Worm (Caenorhabditis elegans): Measurements from ENCODE around the gene str-214.

DNA sequence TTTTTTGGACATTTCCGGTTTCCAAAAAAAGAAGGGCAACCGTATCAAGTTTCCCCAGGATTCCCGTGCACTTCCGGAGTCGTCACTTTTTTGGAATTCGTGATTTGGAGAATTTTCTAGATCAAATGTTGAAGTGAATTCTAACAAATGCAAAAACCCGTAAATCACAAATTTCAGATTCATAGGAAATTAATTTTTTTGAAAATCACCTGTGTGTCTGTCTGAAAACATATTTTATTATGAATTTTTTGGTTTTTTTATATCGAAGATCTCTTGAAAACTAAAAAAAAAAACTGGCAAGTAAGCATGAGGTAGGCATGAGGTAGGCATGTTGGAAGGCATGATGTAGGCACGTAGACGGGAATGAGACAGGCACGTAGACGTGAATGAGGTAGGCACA lies 35.0 kb downstream of the str-214 start:
- TF ChIP-seq nhr-90 (tag; optimal IDR thresholded peaks at IDR 0.05) = no peak
- TF ChIP-seq Y79H2A.3 (GFP tag; conservative IDR thresholded peaks at IDR 0.05) = no peak
- no peak for TF ChIP-seq T26A5.8 (tag; optimal IDR thresholded peaks at IDR 0.05)
- no peak for TF ChIP-seq lin-35 (GFP tag; optimal IDR thresholded peaks at IDR 0.05)
- TF ChIP-seq mcd-1 (GFP tag; IDR thresholded peaks at IDR 0.05) = no peak
- TF ChIP-seq aptf-2 (GFP tag; conservative IDR thresholded peaks at IDR 0.05) = no peak
- no peak for TF ChIP-seq ceh-27 (GFP tag; optimal IDR thresholded peaks at IDR 0.05)
- TF ChIP-seq unc-62 (GFP tag; optimal IDR thresholded peaks at IDR 0.05) = no peak
- no peak for TF ChIP-seq ceh-91 (GFP tag; IDR thresholded peaks at IDR 0.05)
- no peak for TF ChIP-seq F10E7.11 (tag; optimal IDR thresholded peaks at IDR 0.05)
- no peak for TF ChIP-seq unc-130 (GFP tag; optimal IDR thresholded peaks at IDR 0.05)
- no peak for TF ChIP-seq egl-44 (GFP tag; IDR thresholded peaks at IDR 0.05)
